Worm (Caenorhabditis elegans) whole organism, L3 larva: Measurements from ENCODE around the gene nhr-243.

Experiments
- R02D3.7 ChIP-seq: fragments of 150-350 bp; optimal IDR thresholded peaks from 2 replicates; lab custom pipeline; 2014; ENCODE audit warnings: missing biosample characterization, missing genetic modification characterization
- mdl-1 ChIP-seq: fragments of 150-350 bp; optimal IDR thresholded peaks from 2 replicates; lab custom pipeline; 2014; ENCODE audit warnings: missing biosample characterization, missing genetic modification characterization
- nhr-237 ChIP-seq: fragments of 150-350 bp; optimal IDR thresholded peaks from 2 replicates; lab custom pipeline; 2014; ENCODE audit warnings: missing biosample characterization, missing genetic modification characterization
- nhr-76 ChIP-seq: fragments of 150-350 bp; sonication (generic microtip); optimal IDR thresholded peaks from 5 replicates; lab custom pipeline; 2014; ENCODE audit warnings: missing biosample characterization, missing genetic modification characterization
- unc-39 ChIP-seq: sonication (generic microtip); optimal IDR thresholded peaks from 4 replicates; lab custom pipeline; 2017; ENCODE audit warnings: missing biosample characterization, missing genetic modification characterization

- TF ChIP-seq R02D3.7 (tag; lab: Kevin White, UChicago) (no peak), nhr-237 (no peak), mdl-1 (tag; lab: Kevin White, UChicago) (no peak), nhr-76 (tag; lab: Kevin White, UChicago) (no peak), unc-39 (no peak)
These were observed 51.8 kb downstream of the nhr-243 start for ce11 chrV:18848578-18848977.
